Fruit fly (Drosophila melanogaster) whole organism, embryonic: ENCODE measurements around the gene peb.
A peak's percentile ranks its signal among the peaks of the same experiment; 100 is the strongest.

ENCODE experiments used
- Ada2b ChIP-seq: fragments of 200-800 bp; sonication (Bioruptor generic); IDR thresholded peaks from 2 replicates; pipeline ENCODE4 v1.3.6; 2022; ENCODE audit warnings: missing biosample characterization, missing genetic modification characterization
- Atf6 ChIP-seq: fragments of 200-800 bp; sonication (Bioruptor generic); IDR thresholded peaks from 2 replicates; pipeline ENCODE4 v1.3.6; 2022; ENCODE audit warnings: missing biosample characterization, missing genetic modification characterization
- Awh ChIP-seq: fragments of 200-800 bp; sonication (Bioruptor generic); IDR thresholded peaks from 2 replicates; pipeline ENCODE4, ENCODE4 v1.3.6; 2022; ENCODE audit warnings: missing biosample characterization, missing genetic modification characterization
- CG10209 ChIP-seq: fragments of 200-800 bp; sonication (Bioruptor generic); optimal IDR thresholded peaks from 3 replicates; lab custom pipeline; 2017; ENCODE audit warnings: missing biosample characterization, mild to moderate bottlenecking, missing genetic modification characterization, missing genetic modification reagents
- CG10321 ChIP-seq: fragments of 200-800 bp; sonication (Bioruptor generic); IDR thresholded peaks from 2 replicates; pipeline ENCODE4 v1.3.6; 2022; ENCODE audit warnings: missing biosample characterization, missing genetic modification characterization
- CG10366 ChIP-seq: fragments of 200-800 bp; sonication (Bioruptor generic); IDR thresholded peaks from 2 replicates; pipeline ENCODE4 v1.3.6; 2022; ENCODE audit warnings: missing biosample characterization, missing genetic modification characterization
- CG11723 ChIP-seq: fragments of 200-800 bp; sonication (Bioruptor generic); optimal IDR thresholded peaks from 2 replicates; lab custom pipeline; 2017; ENCODE audit warnings: missing biosample characterization, mild to moderate bottlenecking, missing genetic modification characterization
- CG12219 ChIP-seq: fragments of 200-800 bp; sonication (Bioruptor generic); optimal IDR thresholded peaks from 3 replicates; lab custom pipeline; 2018; ENCODE audit warnings: missing biosample characterization, mild to moderate bottlenecking, missing genetic modification characterization
- CG12391 ChIP-seq: fragments of 200-800 bp; sonication (Bioruptor generic); optimal IDR thresholded peaks from 3 replicates; lab custom pipeline; 2018; ENCODE audit warnings: missing biosample characterization, mild to moderate bottlenecking, missing genetic modification characterization, moderate library complexity
- CG13775 ChIP-seq: fragments of 200-800 bp; sonication (Bioruptor generic); optimal IDR thresholded peaks from 3 replicates; lab custom pipeline; 2017; ENCODE audit warnings: missing biosample characterization, mild to moderate bottlenecking, missing genetic modification characterization
- CG14441 ChIP-seq: fragments of 200-800 bp; sonication (Bioruptor generic); IDR thresholded peaks from 2 replicates; pipeline ENCODE4 v1.3.6; 2022; ENCODE audit warnings: missing biosample characterization, missing genetic modification characterization
- CG14710 ChIP-seq: fragments of 200-800 bp; sonication (Bioruptor generic); optimal IDR thresholded peaks from 3 replicates; lab custom pipeline; 2019; ENCODE audit warnings: missing biosample characterization, mild to moderate bottlenecking, missing genetic modification characterization, moderate library complexity
- CG15514 ChIP-seq: fragments of 200-800 bp; sonication (Bioruptor generic); optimal IDR thresholded peaks from 3 replicates; lab custom pipeline; 2017; ENCODE audit warnings: missing biosample characterization, missing genetic modification characterization, mild to moderate bottlenecking, moderate library complexity, missing genetic modification reagents
- CG2120 ChIP-seq: fragments of 200-800 bp; sonication (Bioruptor generic); optimal IDR thresholded peaks from 3 replicates; lab custom pipeline; 2016; ENCODE audit warnings: missing biosample characterization, missing genetic modification characterization
- CG2678 ChIP-seq: fragments of 200-800 bp; sonication (Bioruptor generic); optimal IDR thresholded peaks from 3 replicates; lab custom pipeline; 2019; ENCODE audit warnings: missing biosample characterization, mild to moderate bottlenecking, missing genetic modification characterization, moderate library complexity
- CG3065 ChIP-seq: fragments of 200-800 bp; sonication (Bioruptor generic); optimal IDR thresholded peaks from 2 replicates; lab custom pipeline; 2016; ENCODE audit warnings: missing biosample characterization, missing genetic modification characterization
- Dbx ChIP-seq: fragments of 200-800 bp; sonication (Bioruptor generic); IDR thresholded peaks from 3 replicates; pipeline ENCODE4 v1.3.6; 2022; ENCODE audit warnings: missing biosample characterization, missing genetic modification characterization
- Drgx ChIP-seq: fragments of 200-800 bp; sonication (Bioruptor generic); IDR thresholded peaks from 2 replicates; pipeline ENCODE4 v1.3.6; 2022; ENCODE audit warnings: missing biosample characterization, missing genetic modification characterization
- Fer1 ChIP-seq: fragments of 200-800 bp; sonication (Bioruptor generic); optimal IDR thresholded peaks from 2 replicates; lab custom pipeline; 2017; ENCODE audit warnings: missing biosample characterization, mild to moderate bottlenecking, missing genetic modification characterization
- Fer3 ChIP-seq: fragments of 200-800 bp; sonication (Bioruptor generic); optimal IDR thresholded peaks from 2 replicates; lab custom pipeline; 2018; ENCODE audit warnings: missing biosample characterization, mild to moderate bottlenecking, missing genetic modification characterization, moderate library complexity
- H15 ChIP-seq: fragments of 200-800 bp; sonication (Bioruptor generic); IDR thresholded peaks from 3 replicates; pipeline ENCODE4 v1.3.6; 2022; ENCODE audit warnings: missing biosample characterization, missing genetic modification characterization
- HLH3B ChIP-seq: fragments of 200-800 bp; sonication (Bioruptor generic); IDR thresholded peaks from 2 replicates; pipeline ENCODE4 v1.3.6; 2022; ENCODE audit warnings: missing biosample characterization, missing genetic modification characterization
- Hr51 ChIP-seq, 2 experiments: fragments of 200-800 bp; sonication (Bioruptor generic); optimal IDR thresholded peaks; 2 replicates in 1 of 2; 3 replicates in 1 of 2; lab custom pipeline; 2016 to 2018; ENCODE audit warnings: missing biosample characterization in 2 of 2, missing genetic modification characterization in 2 of 2, mild to moderate bottlenecking in 1 of 2, moderate library complexity in 1 of 2
- Med ChIP-seq: fragments of 200-800 bp; sonication (Bioruptor generic); peaks from one replicate; lab custom pipeline; 2016; ENCODE audit warnings: missing biosample characterization, missing genetic modification characterization, mild to moderate bottlenecking, inconsistent platforms, moderate library complexity
- Meics ChIP-seq: fragments of 200-800 bp; sonication (Bioruptor generic); optimal IDR thresholded peaks from 2 replicates; lab custom pipeline; 2017; ENCODE audit warnings: missing biosample characterization, mild to moderate bottlenecking, missing genetic modification characterization
- Pdp1 ChIP-seq, 2 experiments: fragments of 200-800 bp; sonication (Bioruptor generic); optimal IDR thresholded peaks; 3 replicates each; lab custom pipeline; 2016; ENCODE audit warnings: missing biosample characterization in 2 of 2, missing genetic modification characterization in 2 of 2, mild to moderate bottlenecking in 1 of 2, moderate library complexity in 1 of 2
- Poxn ChIP-seq: fragments of 200-800 bp; sonication (Bioruptor generic); IDR thresholded peaks from 2 replicates; pipeline ENCODE4 v1.3.6; 2022; ENCODE audit warnings: missing biosample characterization, missing genetic modification characterization
- Rx ChIP-seq: fragments of 200-800 bp; sonication (Bioruptor generic); IDR thresholded peaks from 2 replicates; pipeline ENCODE4 v1.3.6; 2022; ENCODE audit warnings: missing biosample characterization, missing genetic modification characterization
- Taf1 ChIP-seq: fragments of 200-800 bp; sonication (Bioruptor generic); IDR thresholded peaks from 2 replicates; pipeline ENCODE4 v1.3.6; 2022; ENCODE audit warnings: missing biosample characterization, missing genetic modification characterization
- Xbp1 ChIP-seq: fragments of 200-800 bp; sonication (Bioruptor generic); optimal IDR thresholded peaks from 3 replicates; lab custom pipeline; 2016; ENCODE audit warnings: missing biosample characterization, mild to moderate bottlenecking, missing genetic modification characterization
- ara ChIP-seq: fragments of 200-800 bp; sonication (Bioruptor generic); IDR thresholded peaks from 2 replicates; pipeline ENCODE4 v1.3.6; 2022; ENCODE audit warnings: missing biosample characterization, missing genetic modification characterization
- bcd ChIP-seq: fragments of 200-800 bp; sonication (Bioruptor generic); optimal IDR thresholded peaks from 2 replicates; lab custom pipeline; 2017; ENCODE audit warnings: missing biosample characterization, mild to moderate bottlenecking, missing genetic modification characterization
- ci ChIP-seq: fragments of 200-800 bp; sonication (Bioruptor generic); IDR thresholded peaks from 3 replicates; pipeline ENCODE4 v1.3.6; 2022; ENCODE audit warnings: missing biosample characterization, missing genetic modification characterization
- crc ChIP-seq: fragments of 200-800 bp; sonication (Bioruptor generic); optimal IDR thresholded peaks from 2 replicates; lab custom pipeline; 2016; ENCODE audit warnings: missing biosample characterization, missing genetic modification characterization
- dmrt99B ChIP-seq: fragments of 200-800 bp; sonication (Bioruptor generic); optimal IDR thresholded peaks from 2 replicates; lab custom pipeline; 2018; ENCODE audit warnings: missing biosample characterization, mild to moderate bottlenecking, missing genetic modification characterization, moderate library complexity
- fd3F ChIP-seq: fragments of 200-800 bp; sonication (Bioruptor generic); optimal IDR thresholded peaks from 2 replicates; lab custom pipeline; 2018; ENCODE audit warnings: missing biosample characterization, mild to moderate bottlenecking, missing genetic modification characterization, moderate library complexity
- grau ChIP-seq: fragments of 200-800 bp; optimal IDR thresholded peaks from 3 replicates; lab custom pipeline; 2019; ENCODE audit warnings: missing biosample characterization, mild to moderate bottlenecking, missing genetic modification characterization, moderate library complexity
- hbn ChIP-seq: fragments of 200-800 bp; sonication (Bioruptor generic); IDR thresholded peaks from 2 replicates; pipeline ENCODE4 v1.3.6; 2022; ENCODE audit warnings: missing biosample characterization, missing genetic modification characterization; ENCODE audit not compliant: partially characterized antibody
- hkb ChIP-seq, 2 experiments: fragments of 200-800 bp in 1 of 2; fragments of >200 bp in 1 of 2; sonication (Bioruptor generic) in 1 of 2; IDR thresholded peaks in 1 of 2; optimal IDR thresholded peaks in 1 of 2; 2 replicates each; pipeline versions ENCODE4 v1.3.6 to Lab custom; 2017 to 2022; ENCODE audit warnings: missing biosample characterization in 1 of 2, missing genetic modification characterization in 1 of 2
- jumu ChIP-seq: fragments of 200-800 bp; sonication (Bioruptor generic); optimal IDR thresholded peaks from 3 replicates; lab custom pipeline; 2016; ENCODE audit warnings: missing biosample characterization, missing genetic modification characterization
- lab ChIP-seq: fragments of 200-800 bp; sonication (Bioruptor generic); optimal IDR thresholded peaks from 3 replicates; lab custom pipeline; 2017; ENCODE audit warnings: missing biosample characterization, missing genetic modification characterization, mild to moderate bottlenecking, moderate library complexity, missing genetic modification reagents
- otp ChIP-seq: fragments of 200-800 bp; sonication (Bioruptor generic); IDR thresholded peaks from 3 replicates; pipeline ENCODE4, ENCODE4 v1.3.6; 2022; ENCODE audit warnings: missing biosample characterization, missing genetic modification characterization
- row ChIP-seq: fragments of 200-800 bp; sonication (Bioruptor generic); IDR thresholded peaks from 3 replicates; pipeline ENCODE4 v1.3.6; 2022; ENCODE audit warnings: missing biosample characterization, missing genetic modification characterization
- seq ChIP-seq: fragments of 200-800 bp; sonication (Bioruptor generic); IDR thresholded peaks from 2 replicates; pipeline ENCODE4 v1.3.6; 2022; ENCODE audit warnings: missing biosample characterization, missing genetic modification characterization
- sisA ChIP-seq: fragments of 200-800 bp; sonication (Bioruptor generic); IDR thresholded peaks from 2 replicates; pipeline ENCODE4 v1.3.6; 2022; ENCODE audit warnings: missing biosample characterization, missing genetic modification characterization
- slbo ChIP-seq: fragments of 200-800 bp; sonication (Bioruptor generic); IDR thresholded peaks from 2 replicates; pipeline ENCODE4 v1.3.6; 2022; ENCODE audit warnings: missing biosample characterization, missing genetic modification characterization
- ssp ChIP-seq: fragments of 200-800 bp; sonication (Bioruptor generic); IDR thresholded peaks from 2 replicates; pipeline ENCODE4 v1.3.6; 2022; ENCODE audit warnings: missing biosample characterization, missing genetic modification characterization
- tgo ChIP-seq: fragments of 200-800 bp; sonication (Bioruptor generic); IDR thresholded peaks from 3 replicates; pipeline ENCODE4 v1.3.6; 2022; ENCODE audit warnings: missing biosample characterization, missing genetic modification characterization
- zen2 ChIP-seq: fragments of 200-800 bp; sonication (Bioruptor generic); IDR thresholded peaks from 3 replicates; pipeline ENCODE4 v1.3.6; 2022; ENCODE audit warnings: missing biosample characterization, missing genetic modification characterization; ENCODE audit not compliant: partially characterized antibody

The peb gene

DNA sequence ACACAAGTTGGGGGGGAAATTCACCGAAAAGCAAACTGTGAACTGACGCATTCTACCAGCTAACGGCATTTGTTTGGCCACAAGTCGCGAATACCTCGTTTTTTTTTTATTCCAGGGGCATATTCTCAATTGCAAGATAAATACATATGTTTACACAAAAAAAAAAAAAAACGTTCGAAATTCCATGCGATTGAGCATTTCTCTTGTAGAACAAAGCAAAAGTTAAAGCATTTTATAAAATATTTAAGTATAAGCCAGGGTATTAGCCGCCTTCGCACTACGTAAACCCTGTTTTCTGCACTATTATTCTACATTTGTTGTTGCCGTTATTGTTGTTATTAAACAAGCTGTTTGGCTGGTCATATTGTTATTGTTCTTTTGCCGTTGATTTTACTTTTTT is 3.0 kb upstream of the peb start:
- TF ChIP-seq CG10209 (GFP tag; lab: Kevin White, UChicago) (peak; percentile 3), Dbx (GFP tag; lab: Robert Waterston, UW) (0 out of 3 replicates have a peak, but pooled peaks have one; percentile 37), CG13775 (no peak), lab (GFP tag; lab: Kevin White, UChicago) (peak; percentile 47), slbo (GFP tag; lab: Robert Waterston, UW) (peak; percentile 60), CG15514 (GFP tag; lab: Kevin White, UChicago) (peak; percentile 14), Taf1 (GFP tag; lab: Robert Waterston, UW) (0 out of 2 replicates have a peak, but pooled peaks have one; percentile 17), CG2678 (tag; lab: Kevin White, UChicago) (peak; percentile 41), grau (tag; lab: Kevin White, UChicago) (peak; percentile 5), Med (GFP tag; lab: Kevin White, UChicago) (peak; percentile 72), ssp (GFP tag; lab: Robert Waterston, UW) (no peak), bcd (GFP tag; lab: Kevin White, UChicago) (peak; percentile 2), crc (peak; percentile 2), HLH3B (GFP tag; lab: Robert Waterston, UW) (peak; percentile 39; the same call in 1 of the 2 replicates), Xbp1 (GFP tag; lab: Kevin White, UChicago) (peak; percentile 13), ci (GFP tag; lab: Robert Waterston, UW) (0 out of 3 replicates have a peak, but pooled peaks have one; percentile 14), CG12391 (tag; lab: Kevin White, UChicago) (peak; percentile 2), jumu (no peak), CG2120 (GFP tag; lab: Kevin White, UChicago) (peak; percentile 57), row (peak; percentile 66), otp (no peak), fd3F (peak; percentile 9), Drgx (GFP tag; lab: Robert Waterston, UW) (peak; percentile 48), Ada2b (GFP tag; lab: Robert Waterston, UW) (peak; percentile 59), CG14710 (tag; lab: Kevin White, UChicago) (no peak), Hr51 (GFP tag; optimal IDR thresholded peaks at IDR 0.05; lab: Kevin White, UChicago) (peak in 1 of 2 experiments; percentile 13), CG3065 (GFP tag; lab: Kevin White, UChicago) (no peak), Rx (GFP tag; lab: Robert Waterston, UW) (peak; percentile 7; the same call in 1 of the 2 replicates), Fer3 (peak; percentile 17), tgo (GFP tag; lab: Robert Waterston, UW) (peak; percentile 29; the same call in 1 of the 3 replicates), hbn (GFP tag; lab: Robert Waterston, UW) (no peak), Pdp1 (GFP tag; optimal IDR thresholded peaks at IDR 0.05; lab: Kevin White, UChicago) (peak; percentile 5 to 8), dmrt99B (tag; lab: Kevin White, UChicago) (peak; percentile 10), ara (GFP tag; lab: Robert Waterston, UW) (peak; percentile 52; the same call in 1 of the 2 replicates), Atf6 (GFP tag; lab: Robert Waterston, UW) (peak; percentile 32; the same call in 1 of the 2 replicates), H15 (GFP tag; lab: Robert Waterston, UW) (peak; percentile 41; the same call in 1 of the 3 replicates), CG12219 (no peak), zen2 (no peak), hkb (optimal IDR thresholded peaks at IDR 0.05; lab: Kevin White, UChicago) (no peak), hkb (GFP tag; IDR thresholded peaks at IDR 0.05; lab: Robert Waterston, UW) (peak; percentile 35; the same call in 1 of the 2 replicates), sisA (GFP tag; lab: Robert Waterston, UW) (peak; percentile 25; the same call in 1 of the 2 replicates), CG10321 (GFP tag; lab: Robert Waterston, UW) (no peak), seq (GFP tag; lab: Robert Waterston, UW) (peak; percentile 59), CG11723 (GFP tag; lab: Kevin White, UChicago) (no peak), Meics (GFP tag; lab: Kevin White, UChicago) (peak; percentile 41), Fer1 (GFP tag; lab: Kevin White, UChicago) (no peak), Awh (GFP tag; lab: Robert Waterston, UW) (no peak), CG10366 (GFP tag; lab: Robert Waterston, UW) (peak; percentile 38; the same call in 1 of the 2 replicates), Poxn (GFP tag; lab: Robert Waterston, UW) (no peak), CG14441 (GFP tag; lab: Robert Waterston, UW) (peak; percentile 48; the same call in 1 of the 2 replicates)
